Fruit fly (Drosophila melanogaster): ENCODE measurements around the gene CG12379.

Gene CG12379

DNA sequence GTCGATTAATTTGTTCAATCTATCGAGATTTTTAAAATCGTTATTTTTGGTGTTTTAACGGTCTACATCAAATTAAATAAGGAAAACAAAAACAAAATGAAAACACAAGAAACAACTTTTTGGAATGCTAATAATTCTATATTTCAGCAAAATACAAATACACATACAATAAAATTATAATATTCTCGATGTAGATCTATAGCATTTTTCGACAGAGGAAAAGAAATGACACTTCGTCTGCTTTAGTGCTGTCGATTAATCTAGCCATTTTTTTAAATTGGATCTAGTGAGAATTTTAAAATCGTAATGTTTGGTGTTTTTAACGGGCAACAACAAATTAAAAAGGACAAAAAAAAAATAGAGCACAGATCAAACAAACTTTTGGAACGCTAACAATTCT, 3.3 kb upstream of the CG12379 start, which contains the start of gene Arp6:
Gene Arp6 (minus strand): TSS at position 11 of the 400 bp plus-strand sequence.
- no peak for TF ChIP-seq cic (GFP tag; optimal IDR thresholded peaks at IDR 0.05)
- TF ChIP-seq CG12768 (GFP tag; optimal IDR thresholded peaks at IDR 0.05), result no peak
- TF ChIP-seq CG5204 (GFP tag; optimal IDR thresholded peaks at IDR 0.05), result no peak
- TF ChIP-seq cnc (optimal IDR thresholded peaks at IDR 0.05), result no peak
- TF ChIP-seq CG33017 (tag; optimal IDR thresholded peaks at IDR 0.05), result no peak
- no peak for TF ChIP-seq toe (GFP tag; optimal IDR thresholded peaks at IDR 0.05)
- no peak for TF ChIP-seq Clk (GFP tag; optimal IDR thresholded peaks at IDR 0.05)
- no peak for TF ChIP-seq CG7101 (tag; optimal IDR thresholded peaks at IDR 0.05)
- TF ChIP-seq Hr96 (GFP tag; optimal IDR thresholded peaks at IDR 0.05), result no peak
- no peak for TF ChIP-seq kay (GFP tag; ENCODE audit: borderline replicate concordance)
- TF ChIP-seq pad (GFP tag; optimal IDR thresholded peaks at IDR 0.05), result no peak
- no peak for TF ChIP-seq tj (GFP tag; optimal IDR thresholded peaks at IDR 0.05)
- no peak for TF ChIP-seq CG11617 (GFP tag; optimal IDR thresholded peaks at IDR 0.05)
- no peak for TF ChIP-seq ovo (GFP tag; optimal IDR thresholded peaks at IDR 0.05)
- no peak for TF ChIP-seq Crg-1 (GFP tag; optimal IDR thresholded peaks at IDR 0.05)
- TF ChIP-seq CG7045 (GFP tag; optimal IDR thresholded peaks at IDR 0.05), result no peak

DNA sequence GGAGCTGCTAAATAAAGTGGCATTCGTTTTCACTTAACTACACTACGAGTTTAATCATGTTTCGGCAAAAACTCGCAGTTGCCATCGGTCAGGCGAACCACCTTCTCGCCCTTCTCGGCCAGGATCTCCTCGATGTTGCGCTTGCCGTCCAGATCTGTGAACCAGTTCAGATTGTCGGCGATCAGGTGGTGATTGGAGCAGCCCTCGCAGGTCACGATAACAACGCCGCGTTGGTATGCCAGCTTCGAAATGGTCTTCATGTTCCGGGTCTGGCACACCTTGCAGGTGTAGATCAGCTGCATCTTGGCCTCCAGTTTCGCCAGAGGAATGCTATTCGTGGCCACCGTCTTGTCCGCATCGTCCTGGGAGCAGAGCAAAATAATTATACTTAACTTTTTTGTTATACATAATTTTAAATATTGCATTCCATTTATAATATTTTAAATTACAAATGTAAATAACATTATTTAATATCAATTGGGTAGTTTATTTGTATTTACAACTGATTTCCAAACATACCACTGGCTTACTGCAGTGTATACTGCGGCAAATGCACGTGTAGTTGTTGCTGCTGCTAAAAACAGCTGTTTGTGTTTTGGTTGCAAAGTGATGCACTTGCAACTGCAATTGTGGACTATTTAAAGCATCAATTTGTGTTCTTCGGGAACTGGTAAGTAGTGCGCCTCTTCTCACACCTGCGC, 454 bp downstream of the CG12379 start:
- TF ChIP-seq cnc (optimal IDR thresholded peaks at IDR 0.05), result no peak
- TF ChIP-seq Mnt (GFP tag; optimal IDR thresholded peaks at IDR 0.05), result peak; percentile 73
- peak; percentile 42 for TF ChIP-seq CG7101 (tag; optimal IDR thresholded peaks at IDR 0.05)

DNA sequence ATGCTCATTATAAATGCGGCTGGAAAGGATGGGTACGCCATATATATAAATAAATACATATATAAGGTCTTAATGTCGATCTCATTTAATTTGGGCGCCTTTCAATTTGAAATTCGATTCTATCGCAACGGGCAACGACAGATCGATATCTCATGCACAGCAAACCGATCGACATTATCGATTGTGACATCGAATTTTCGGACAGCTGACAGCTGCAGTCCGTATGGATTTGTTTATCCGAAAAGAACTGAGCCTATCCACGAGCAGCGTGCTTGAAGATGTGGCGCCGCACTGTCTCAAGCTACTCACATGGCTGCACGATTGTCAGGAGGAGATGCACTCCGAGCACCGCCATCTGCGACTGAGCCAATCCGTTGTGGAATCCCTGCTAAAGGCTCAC, 1.8 kb downstream of the CG12379 start, which contains the start of gene CG8191:
Gene CG8191 (plus strand): TSS at position 211 of the 400 bp plus-strand sequence.
- TF ChIP-seq tj (GFP tag; optimal IDR thresholded peaks at IDR 0.05), result no peak
- TF ChIP-seq bab1 (GFP tag; optimal IDR thresholded peaks at IDR 0.05), result peak; percentile 57

DNA sequence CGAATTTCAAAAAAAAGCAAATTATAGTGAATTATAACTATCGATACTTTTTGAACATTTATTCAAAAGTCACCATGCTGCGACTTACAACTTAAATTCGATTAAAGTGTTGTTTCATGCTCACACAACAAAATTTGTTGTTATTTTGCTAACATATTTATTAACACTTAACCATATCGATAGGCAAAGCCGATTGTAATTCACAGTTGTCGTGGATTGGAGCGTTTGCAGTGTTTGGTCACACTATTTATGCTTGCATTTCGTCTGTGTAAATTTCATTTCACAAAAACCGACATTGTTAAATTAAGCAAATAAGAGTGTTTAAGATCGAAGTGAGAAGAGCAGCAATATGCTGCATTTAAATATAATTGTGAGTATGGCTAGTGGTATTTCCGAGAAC, 21.4 kb downstream of the CG12379 start, which contains the start of gene HUWE1:
Gene HUWE1 (plus strand): TSS at position 220 of the 400 bp plus-strand sequence.
- TF ChIP-seq CG7045 (GFP tag; optimal IDR thresholded peaks at IDR 0.05), result no peak
- no peak for TF ChIP-seq Clk (GFP tag; optimal IDR thresholded peaks at IDR 0.05)
- no peak for TF ChIP-seq cnc (optimal IDR thresholded peaks at IDR 0.05)
- TF ChIP-seq CG1620 (GFP tag; optimal IDR thresholded peaks at IDR 0.05), result peak; percentile 48
- no peak for TF ChIP-seq CG12768 (GFP tag; optimal IDR thresholded peaks at IDR 0.05)
- TF ChIP-seq CG5204 (GFP tag; optimal IDR thresholded peaks at IDR 0.05), result no peak
- TF ChIP-seq Crg-1 (GFP tag; optimal IDR thresholded peaks at IDR 0.05), result no peak
- peak; percentile 63 for TF ChIP-seq CG7101 (tag; optimal IDR thresholded peaks at IDR 0.05)
- TF ChIP-seq CG11617 (GFP tag; optimal IDR thresholded peaks at IDR 0.05), result peak; percentile 60
- TF ChIP-seq bab1 (GFP tag; optimal IDR thresholded peaks at IDR 0.05), result peak; percentile 59
- peak; percentile 22 for TF ChIP-seq CG14711 (tag; optimal IDR thresholded peaks at IDR 0.05)
- TF ChIP-seq toe (GFP tag; optimal IDR thresholded peaks at IDR 0.05), result no peak
- TF ChIP-seq ovo (GFP tag; optimal IDR thresholded peaks at IDR 0.05), result no peak
- TF ChIP-seq tj (GFP tag; optimal IDR thresholded peaks at IDR 0.05), result peak; percentile 13
- TF ChIP-seq Hr96 (GFP tag; optimal IDR thresholded peaks at IDR 0.05), result no peak
- peak; percentile 36 for TF ChIP-seq pad (GFP tag; optimal IDR thresholded peaks at IDR 0.05)
- TF ChIP-seq Mnt (GFP tag; optimal IDR thresholded peaks at IDR 0.05), result peak; percentile 73
- no peak for TF ChIP-seq cic (GFP tag; optimal IDR thresholded peaks at IDR 0.05)
- TF ChIP-seq kay (GFP tag; ENCODE audit: borderline replicate concordance), result no peak
- TF ChIP-seq CG33017 (tag; optimal IDR thresholded peaks at IDR 0.05), result no peak

DNA sequence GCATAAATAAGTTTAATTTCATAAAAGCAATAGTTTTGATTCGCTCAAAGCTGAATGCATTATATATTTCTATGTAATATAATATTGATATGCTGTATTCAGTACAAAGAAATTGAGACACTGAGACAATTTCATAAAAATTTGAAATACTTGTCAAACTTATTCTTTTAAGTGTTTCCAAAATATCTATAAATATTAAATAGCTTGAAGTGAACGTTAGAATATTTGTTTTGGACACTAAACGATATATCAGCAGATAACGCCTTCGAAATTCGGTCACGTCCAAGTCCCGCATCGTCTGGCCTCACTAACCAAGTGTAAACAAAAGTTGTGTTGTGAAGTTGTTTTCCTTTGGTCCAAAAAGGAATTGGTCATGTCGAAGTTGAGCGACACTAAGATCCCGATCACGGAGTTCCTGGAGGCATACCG, 23.0 kb downstream of the CG12379 start:
- TF ChIP-seq Mnt (GFP tag; optimal IDR thresholded peaks at IDR 0.05) (peak; percentile 14), CG7101 (tag; optimal IDR thresholded peaks at IDR 0.05) (no peak)

DNA sequence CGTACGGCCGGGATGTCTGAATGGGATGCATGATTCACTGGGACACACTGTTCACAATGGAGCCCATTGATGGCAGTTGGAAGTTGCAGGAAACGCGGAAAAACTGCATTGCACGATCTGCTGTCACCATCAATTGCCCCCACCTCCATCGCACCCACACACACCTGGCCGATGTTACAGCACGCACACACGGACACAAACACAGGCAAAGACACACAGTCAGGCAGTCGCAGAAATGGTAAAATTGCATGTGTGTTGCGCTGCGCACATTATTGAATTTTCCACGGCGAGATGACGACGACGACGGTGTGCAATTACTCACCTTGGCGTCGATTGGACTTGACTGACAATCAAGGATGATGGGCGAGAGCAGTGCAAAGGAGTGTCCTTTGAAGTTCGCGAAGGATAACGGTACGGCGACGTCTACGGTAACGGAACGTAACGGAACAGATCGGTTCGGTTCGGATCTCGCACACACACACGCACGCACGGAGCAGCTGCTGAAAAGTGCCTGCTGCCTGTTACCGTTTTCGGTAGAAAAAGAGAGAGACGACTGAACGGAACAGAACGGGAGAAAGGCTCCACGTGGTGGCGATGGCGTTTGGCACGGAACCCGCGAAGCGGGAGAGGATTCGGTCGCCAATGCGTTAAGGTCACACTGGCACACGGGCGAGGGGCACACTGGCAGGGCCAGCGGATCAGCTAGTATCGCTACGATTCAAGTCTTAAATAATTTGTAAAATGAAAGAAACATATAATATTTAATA, 23.6 kb downstream of the CG12379 start, which contains the start of the genes CG9281 and CG15601:
Gene CG9281 (minus strand): TSS at position 556 of the 767 bp plus-strand sequence.
Gene CG15601 (plus strand): TSS at position 664 of the 767 bp plus-strand sequence.
- TF ChIP-seq ovo (GFP tag; optimal IDR thresholded peaks at IDR 0.05), result peak; percentile 99
- peak; percentile 43 for TF ChIP-seq cic (GFP tag; optimal IDR thresholded peaks at IDR 0.05)
- TF ChIP-seq CG1620 (GFP tag; optimal IDR thresholded peaks at IDR 0.05), result no peak
- TF ChIP-seq bab1 (GFP tag; optimal IDR thresholded peaks at IDR 0.05), result no peak
- no peak for TF ChIP-seq CG5204 (GFP tag; optimal IDR thresholded peaks at IDR 0.05)
- TF ChIP-seq pad (GFP tag; optimal IDR thresholded peaks at IDR 0.05), result peak; percentile 41
- TF ChIP-seq cnc (optimal IDR thresholded peaks at IDR 0.05), result no peak
- no peak for TF ChIP-seq Hr96 (GFP tag; optimal IDR thresholded peaks at IDR 0.05)
- no peak for TF ChIP-seq CG7045 (GFP tag; optimal IDR thresholded peaks at IDR 0.05)
- TF ChIP-seq Clk (GFP tag; optimal IDR thresholded peaks at IDR 0.05), result no peak
- TF ChIP-seq CG12768 (GFP tag; optimal IDR thresholded peaks at IDR 0.05), result no peak
- TF ChIP-seq CG11617 (GFP tag; optimal IDR thresholded peaks at IDR 0.05), result peak; percentile 16
- no peak for TF ChIP-seq CG14711 (tag; optimal IDR thresholded peaks at IDR 0.05)
- TF ChIP-seq CG7101 (tag; optimal IDR thresholded peaks at IDR 0.05), result no peak
- TF ChIP-seq CG33017 (tag; optimal IDR thresholded peaks at IDR 0.05), result no peak
- TF ChIP-seq Crg-1 (GFP tag; optimal IDR thresholded peaks at IDR 0.05), result no peak
- no peak for TF ChIP-seq toe (GFP tag; optimal IDR thresholded peaks at IDR 0.05)
- TF ChIP-seq Mnt (GFP tag; optimal IDR thresholded peaks at IDR 0.05), result peak; percentile 99
- no peak for TF ChIP-seq kay (GFP tag; ENCODE audit: borderline replicate concordance)
- TF ChIP-seq tj (GFP tag; optimal IDR thresholded peaks at IDR 0.05), result peak; percentile 83

All from whole organism, adult.